Worm (Caenorhabditis elegans) whole organism, L2 larva: Measurements from ENCODE around the gene fbxb-103.
A peak's percentile ranks its signal among the peaks of the same experiment; 100 is the strongest.

Experiments used
- C34F6.9 ChIP-seq: fragments of 150-350 bp; optimal IDR thresholded peaks from 2 replicates; lab custom pipeline; 2014; ENCODE audit warnings: missing biosample characterization, missing genetic modification characterization
- F13H6.1 ChIP-seq: sonication (generic microtip); optimal IDR thresholded peaks from 2 replicates; lab custom pipeline; 2016; ENCODE audit warnings: missing genetic modification characterization, missing compliant biosample characterization
- R02D3.7 ChIP-seq: fragments of 150-350 bp; optimal IDR thresholded peaks from 2 replicates; lab custom pipeline; 2014; ENCODE audit warnings: missing biosample characterization, missing genetic modification characterization
- Y55F3AM.14 ChIP-seq: fragments of 200-800 bp; sonication (Bioruptor generic); optimal IDR thresholded peaks from 2 replicates; lab custom pipeline; 2018; ENCODE audit warnings: mild to moderate bottlenecking, missing genetic modification characterization, missing compliant biosample characterization
- ZK546.5 ChIP-seq: sonication (generic microtip); optimal IDR thresholded peaks from 2 replicates; lab custom pipeline; 2017; ENCODE audit warnings: missing biosample characterization, missing genetic modification characterization
- alr-1 ChIP-seq: fragments of 150-350 bp; optimal IDR thresholded peaks from 2 replicates; lab custom pipeline; 2014; ENCODE audit warnings: missing biosample characterization, missing genetic modification characterization
- aly-2 ChIP-seq: fragments of 150-350 bp; optimal IDR thresholded peaks from 2 replicates; lab custom pipeline; 2014; ENCODE audit warnings: missing biosample characterization, missing genetic modification characterization
- ama-1 ChIP-seq: fragments of 150-350 bp; optimal IDR thresholded peaks from 2 replicates; lab custom pipeline; 2018; ENCODE audit warnings: inconsistent platforms
- blmp-1 ChIP-seq: sonication (generic microtip); optimal IDR thresholded peaks from 2 replicates; lab custom pipeline; 2017; ENCODE audit warnings: missing genetic modification characterization, mild to moderate bottlenecking, missing compliant biosample characterization, antibody characterized with exemption, moderate library complexity; ENCODE audit not compliant: insufficient read depth
- ceh-16 ChIP-seq: fragments of 150-350 bp; optimal IDR thresholded peaks from 2 replicates; lab custom pipeline; 2014; ENCODE audit warnings: missing biosample characterization, missing genetic modification characterization
- ceh-82 ChIP-seq: fragments of 150-350 bp; optimal IDR thresholded peaks from 2 replicates; lab custom pipeline; 2014; ENCODE audit warnings: missing biosample characterization, missing genetic modification characterization
- crh-2 ChIP-seq: sonication (generic microtip); optimal IDR thresholded peaks from 2 replicates; lab custom pipeline; 2017; ENCODE audit warnings: missing biosample characterization, missing genetic modification characterization
- dmd-4 ChIP-seq: sonication (generic microtip); optimal IDR thresholded peaks from 2 replicates; lab custom pipeline; 2017; ENCODE audit warnings: missing biosample characterization, missing genetic modification characterization
- egl-27 ChIP-seq: sonication (generic microtip); optimal IDR thresholded peaks from 3 replicates; lab custom pipeline; 2017; ENCODE audit warnings: missing biosample characterization, missing genetic modification reagents, missing genetic modification characterization
- elt-1 ChIP-seq: fragments of 150-350 bp; optimal IDR thresholded peaks from 2 replicates; lab custom pipeline; 2014; ENCODE audit warnings: missing biosample characterization, missing genetic modification characterization
- elt-3 ChIP-seq: sonication (generic microtip); optimal IDR thresholded peaks from 2 replicates; lab custom pipeline; 2017; ENCODE audit warnings: missing biosample characterization, missing genetic modification characterization
- fos-1 ChIP-seq: fragments of 150-350 bp; optimal IDR thresholded peaks from 2 replicates; lab custom pipeline; 2014; ENCODE audit warnings: missing biosample characterization, missing genetic modification characterization
- gmeb-1 ChIP-seq: fragments of 150-350 bp; optimal IDR thresholded peaks from 2 replicates; lab custom pipeline; 2014; ENCODE audit warnings: missing biosample characterization, missing genetic modification characterization
- lin-11 ChIP-seq: fragments of 150-350 bp; sonication (generic microtip); optimal IDR thresholded peaks from 2 replicates; lab custom pipeline; 2014; ENCODE audit warnings: missing biosample characterization, missing genetic modification characterization, inconsistent platforms, mixed read lengths
- lin-13 ChIP-seq: fragments of 150-350 bp; optimal IDR thresholded peaks from 2 replicates; lab custom pipeline; 2014; ENCODE audit warnings: missing biosample characterization, missing genetic modification reagents, missing genetic modification characterization
- lin-39 ChIP-seq: fragments of 150-350 bp; optimal IDR thresholded peaks from 2 replicates; lab custom pipeline; 2014; ENCODE audit warnings: missing biosample characterization, missing genetic modification reagents, missing genetic modification characterization
- lsy-2 ChIP-seq, 2 experiments: fragments of 150-350 bp in 1 of 2; sonication (generic microtip) in 1 of 2; optimal IDR thresholded peaks; 2 replicates each; lab custom pipeline; 2014 to 2017; ENCODE audit warnings: missing biosample characterization in 2 of 2, missing genetic modification characterization in 2 of 2
- mab-5 ChIP-seq: fragments of 150-350 bp; optimal IDR thresholded peaks from 2 replicates; lab custom pipeline; 2014; ENCODE audit warnings: missing biosample characterization, missing genetic modification characterization
- mbf-1 ChIP-seq: sonication (generic microtip); optimal IDR thresholded peaks from 2 replicates; lab custom pipeline; 2017; ENCODE audit warnings: missing biosample characterization, missing genetic modification characterization
- mdl-1 ChIP-seq, 2 experiments: fragments of 150-350 bp in 1 of 2; sonication (generic microtip) in 1 of 2; optimal IDR thresholded peaks; 2 replicates each; lab custom pipeline; 2017; ENCODE audit warnings: missing biosample characterization in 2 of 2, missing genetic modification characterization in 2 of 2
- nhr-10 ChIP-seq: sonication (generic microtip); optimal IDR thresholded peaks from 2 replicates; lab custom pipeline; 2017; ENCODE audit warnings: missing biosample characterization, missing genetic modification characterization
- nhr-11 ChIP-seq: fragments of 150-350 bp; optimal IDR thresholded peaks from 2 replicates; lab custom pipeline; 2014; ENCODE audit warnings: missing biosample characterization, missing genetic modification characterization
- nhr-12 ChIP-seq: fragments of 150-350 bp; optimal IDR thresholded peaks from 2 replicates; lab custom pipeline; 2014; ENCODE audit warnings: missing biosample characterization, missing genetic modification characterization
- nhr-129 ChIP-seq: fragments of 150-350 bp; optimal IDR thresholded peaks from 2 replicates; lab custom pipeline; 2014; ENCODE audit warnings: missing biosample characterization, missing genetic modification characterization
- nhr-21 ChIP-seq: fragments of 150-350 bp; optimal IDR thresholded peaks from 2 replicates; lab custom pipeline; 2014; ENCODE audit warnings: missing biosample characterization, missing genetic modification characterization
- nhr-23 ChIP-seq: fragments of 150-350 bp; optimal IDR thresholded peaks from 2 replicates; lab custom pipeline; 2014; ENCODE audit warnings: missing biosample characterization, missing genetic modification reagents, missing genetic modification characterization
- nhr-237 ChIP-seq: fragments of 150-350 bp; optimal IDR thresholded peaks from 2 replicates; lab custom pipeline; 2014; ENCODE audit warnings: missing biosample characterization, missing genetic modification characterization
- nhr-25 ChIP-seq: fragments of 150-350 bp; sonication (generic microtip); optimal IDR thresholded peaks from 3 replicates; lab custom pipeline; 2014; ENCODE audit warnings: missing biosample characterization, missing genetic modification characterization
- nhr-6 ChIP-seq: fragments of 150-350 bp; optimal IDR thresholded peaks from 2 replicates; lab custom pipeline; 2014; ENCODE audit warnings: missing biosample characterization, missing genetic modification characterization
- nhr-77 ChIP-seq: fragments of 150-350 bp; optimal IDR thresholded peaks from 2 replicates; lab custom pipeline; 2014; ENCODE audit warnings: missing biosample characterization, missing genetic modification characterization
- peb-1 ChIP-seq: fragments of 150-350 bp; optimal IDR thresholded peaks from 2 replicates; lab custom pipeline; 2014; ENCODE audit warnings: missing biosample characterization, missing genetic modification characterization
- sem-4 ChIP-seq: fragments of 150-350 bp; optimal IDR thresholded peaks from 2 replicates; lab custom pipeline; 2014; ENCODE audit warnings: missing biosample characterization, missing genetic modification reagents, missing genetic modification characterization
- skn-1 ChIP-seq: sonication (generic microtip); optimal IDR thresholded peaks from 2 replicates; lab custom pipeline; 2017; ENCODE audit warnings: missing biosample characterization, missing genetic modification characterization
- sma-3 ChIP-seq: sonication (generic microtip); optimal IDR thresholded peaks from 2 replicates; lab custom pipeline; 2016; ENCODE audit warnings: missing genetic modification reagents, missing genetic modification characterization, missing compliant biosample characterization
- sma-9 ChIP-seq, 2 experiments: fragments of 150-350 bp in 1 of 2; sonication (generic microtip) in 1 of 2; optimal IDR thresholded peaks; 2 replicates each; lab custom pipeline; 2014 to 2016; ENCODE audit warnings: missing genetic modification characterization in 2 of 2, mild to moderate bottlenecking in 1 of 2, missing biosample characterization in 1 of 2, missing compliant biosample characterization in 1 of 2, missing genetic modification reagents in 1 of 2, moderate library complexity in 1 of 2
- snpc-4 ChIP-seq: fragments of 150-350 bp; optimal IDR thresholded peaks from 2 replicates; lab custom pipeline; 2014; ENCODE audit warnings: missing biosample characterization, missing genetic modification characterization
- unc-39 ChIP-seq: fragments of 150-350 bp; optimal IDR thresholded peaks from 2 replicates; lab custom pipeline; 2014; ENCODE audit warnings: missing biosample characterization, missing genetic modification characterization
- unc-55 ChIP-seq: fragments of 150-350 bp; sonication (generic microtip); optimal IDR thresholded peaks from 3 replicates; lab custom pipeline; 2014; ENCODE audit warnings: missing biosample characterization, missing genetic modification reagents, missing genetic modification characterization
- unc-62 ChIP-seq: fragments of 150-350 bp; optimal IDR thresholded peaks from 2 replicates; lab custom pipeline; 2014; ENCODE audit warnings: missing biosample characterization, missing genetic modification reagents, missing genetic modification characterization
- zag-1 ChIP-seq: fragments of 150-350 bp; optimal IDR thresholded peaks from 2 replicates; lab custom pipeline; 2014; ENCODE audit warnings: missing biosample characterization, missing genetic modification characterization
- ztf-1 ChIP-seq: fragments of 200-800 bp; sonication (Bioruptor generic); conservative IDR thresholded peaks from 2 replicates; pipeline ENCODE4 v1.3.6; 2022; ENCODE audit warnings: missing genetic modification characterization, missing compliant biosample characterization
- ztf-11 ChIP-seq: sonication (generic microtip); optimal IDR thresholded peaks from 2 replicates; lab custom pipeline; 2017; ENCODE audit warnings: missing biosample characterization, missing genetic modification characterization
- ztf-4 ChIP-seq: fragments of 150-350 bp; optimal IDR thresholded peaks from 2 replicates; lab custom pipeline; 2014; ENCODE audit warnings: missing biosample characterization, missing genetic modification characterization

Gene fbxb-103

DNA sequence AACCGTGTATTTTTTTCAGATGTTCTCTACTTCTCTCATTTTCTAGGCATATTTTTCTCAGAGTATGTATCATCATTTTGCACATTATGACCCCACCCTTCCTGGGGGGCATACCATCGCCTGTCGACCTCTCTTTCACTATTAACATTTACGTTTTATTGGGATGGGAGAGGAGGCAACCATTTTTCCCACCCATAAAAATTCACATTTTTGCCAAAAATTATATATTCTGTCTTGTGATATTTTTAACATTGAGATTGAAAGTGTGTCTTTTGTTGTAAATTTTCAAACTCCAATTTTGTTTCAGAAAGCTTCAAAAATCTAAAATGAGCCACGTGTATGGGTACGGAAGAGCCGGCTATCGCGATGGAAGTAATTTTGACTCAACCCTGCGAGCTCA, 12.2 kb upstream of the fbxb-103 start, which contains the start of gene F53C3.7:
Gene F53C3.7, plus strand, starts transcription at position 301 of the 400 bp plus-strand sequence.
- TF ChIP-seq elt-1 (tag; lab: Kevin White, UChicago) (no peak), ztf-1 (GFP tag; lab: Robert Waterston, UW) (no peak), mbf-1 (tag; lab: Kevin White, UChicago) (no peak), mab-5 (tag; lab: Kevin White, UChicago) (no peak), ztf-11 (tag; lab: Kevin White, UChicago) (no peak)

DNA sequence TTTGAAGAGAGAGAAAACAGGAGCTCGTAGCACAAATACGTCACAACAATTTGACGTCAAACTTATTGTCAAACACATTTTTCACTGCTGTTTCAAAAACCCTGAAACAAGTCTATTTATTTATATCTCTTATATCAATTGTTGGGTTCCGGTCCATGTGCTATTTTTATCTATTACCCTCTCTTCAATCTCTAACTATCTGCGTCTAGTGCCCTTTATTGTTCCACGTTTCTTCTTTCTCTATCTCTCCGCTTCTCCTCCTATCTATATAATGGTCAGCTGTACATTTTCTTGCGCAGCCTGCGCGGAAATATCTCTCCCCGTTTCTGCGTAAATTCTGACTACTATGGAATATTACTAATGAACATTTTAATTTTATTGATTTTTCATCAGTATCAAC, 10.0 kb upstream of the fbxb-103 start:
- no peak for TF ChIP-seq fos-1 (tag; lab: Kevin White, UChicago)
- no peak for TF ChIP-seq nhr-77 (tag; lab: Kevin White, UChicago)
- TF ChIP-seq nhr-12 (tag; lab: Kevin White, UChicago) = no peak
- no peak for TF ChIP-seq nhr-237
- TF ChIP-seq ZK546.5 (tag; lab: Kevin White, UChicago) = no peak
- no peak for TF ChIP-seq lin-39 (tag; lab: Kevin White, UChicago)
- peak; percentile 59 for TF ChIP-seq lin-13
- TF ChIP-seq sem-4 = no peak
- TF ChIP-seq nhr-10 (tag; lab: Kevin White, UChicago) = no peak
- peak; percentile 48 for TF ChIP-seq nhr-25
- TF ChIP-seq elt-3 (tag; lab: Kevin White, UChicago) = no peak
- peak; percentile 50 for TF ChIP-seq unc-55 (GFP tag; lab: Kevin White, UChicago)
- TF ChIP-seq ceh-82 (tag; lab: Kevin White, UChicago) = no peak
- TF ChIP-seq mbf-1 (tag; lab: Kevin White, UChicago) = no peak
- peak; percentile 73 for TF ChIP-seq F13H6.1 (tag; lab: Kevin White, UChicago)
- no peak for TF ChIP-seq mdl-1 (tag; optimal IDR thresholded peaks at IDR 0.05; lab: Kevin White, UChicago)
- no peak for TF ChIP-seq ceh-16 (tag; lab: Kevin White, UChicago)
- TF ChIP-seq unc-62 (GFP tag; lab: Kevin White, UChicago) = no peak
- TF ChIP-seq zag-1 (tag; lab: Kevin White, UChicago) = no peak
- TF ChIP-seq nhr-6 (tag; lab: Kevin White, UChicago) = no peak
- no peak for TF ChIP-seq peb-1 (tag; lab: Kevin White, UChicago)
- no peak for TF ChIP-seq ztf-1 (GFP tag; lab: Robert Waterston, UW)
- no peak for TF ChIP-seq aly-2 (tag; lab: Kevin White, UChicago)
- TF ChIP-seq sma-3 = peak; percentile 14
- TF ChIP-seq R02D3.7 (tag; lab: Kevin White, UChicago) = no peak
- TF ChIP-seq mab-5 (tag; lab: Kevin White, UChicago) = no peak
- no peak for TF ChIP-seq ztf-11 (tag; lab: Kevin White, UChicago)
- TF ChIP-seq snpc-4 (tag; lab: Kevin White, UChicago) = no peak
- no peak for TF ChIP-seq Y55F3AM.14 (GFP tag; lab: Kevin White, UChicago)
- TF ChIP-seq elt-1 (tag; lab: Kevin White, UChicago) = no peak
- TF ChIP-seq nhr-21 (tag; lab: Kevin White, UChicago) = peak; percentile 38
- peak; percentile 78 for TF ChIP-seq crh-2 (tag; lab: Kevin White, UChicago)
- TF ChIP-seq C34F6.9 (tag; lab: Kevin White, UChicago) = peak; percentile 59
- peak in 1 of 2 experiments; percentile 57 for TF ChIP-seq lsy-2 (tag; optimal IDR thresholded peaks at IDR 0.05; lab: Kevin White, UChicago)
- no peak for TF ChIP-seq ama-1 (lab: Kevin White, UChicago)
- TF ChIP-seq lin-11 (tag; lab: Kevin White, UChicago) = no peak
- TF ChIP-seq ztf-4 = no peak
- no peak for TF ChIP-seq unc-39
- TF ChIP-seq dmd-4 (tag; lab: Kevin White, UChicago) = no peak
- TF ChIP-seq blmp-1 = no peak
- TF ChIP-seq alr-1 (tag; lab: Kevin White, UChicago) = no peak
- no peak for TF ChIP-seq skn-1 (tag; lab: Kevin White, UChicago)
- no peak for TF ChIP-seq nhr-11 (tag; lab: Kevin White, UChicago)
- peak; percentile 27 for TF ChIP-seq nhr-129 (tag; lab: Kevin White, UChicago)
- peak; percentile 10 for TF ChIP-seq gmeb-1 (tag; lab: Kevin White, UChicago)
- TF ChIP-seq nhr-23 (tag; lab: Kevin White, UChicago) = no peak
- TF ChIP-seq egl-27 (tag; lab: Kevin White, UChicago) = no peak
- peak; percentile 85 for TF ChIP-seq sma-9 (GFP tag; optimal IDR thresholded peaks at IDR 0.05; lab: Kevin White, UChicago)
- no peak for TF ChIP-seq sma-9 (tag; optimal IDR thresholded peaks at IDR 0.05; lab: Kevin White, UChicago)
- TF ChIP-seq, all 48 proteins: peak for 12
